Fruit fly (Drosophila melanogaster): ENCODE data around the gene CG10431.

DNA sequence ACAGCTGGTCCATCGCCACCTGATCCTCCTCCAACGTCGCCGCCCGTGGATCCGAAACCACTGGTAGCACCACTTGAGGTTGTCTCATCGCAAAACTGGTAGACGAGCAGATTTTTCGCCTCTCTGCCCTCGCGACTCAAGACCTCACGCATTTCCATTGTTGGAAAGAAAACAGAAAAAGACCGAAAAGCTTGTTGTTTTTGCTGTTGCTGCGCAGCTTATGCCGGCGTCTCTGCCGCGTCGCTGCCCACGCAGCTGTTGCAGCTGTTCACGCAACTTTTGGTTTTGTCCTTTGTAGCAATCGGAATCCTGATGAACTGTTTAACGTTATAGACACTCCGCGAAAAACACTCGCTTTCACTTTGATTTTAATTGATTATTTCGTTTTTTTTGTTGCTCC lies 31.2 kb upstream of the CG10431 start:
- TF ChIP-seq CG7101 (tag; optimal IDR thresholded peaks at IDR 0.05) (no peak), cic (GFP tag; optimal IDR thresholded peaks at IDR 0.05) (no peak)

Measured in whole organism, adult.